Worm (Caenorhabditis elegans): Measurements from ENCODE around the gene ciao-2B.

Gene ciao-2B

ce11 chrIII:13462138-13462634 is 22.8 kb upstream of the ciao-2B start, which contains the start of the genes abcf-2 and T27E9.2:
abcf-2 (minus strand) TSS chrIII:13462238.
T27E9.2 (minus strand) TSS chrIII:13462584.
- TF ChIP-seq nhr-23 (tag; optimal IDR thresholded peaks at IDR 0.05) (no peak), ZK546.5 (tag; optimal IDR thresholded peaks at IDR 0.05) (no peak), nhr-129 (tag; optimal IDR thresholded peaks at IDR 0.05) (no peak), gmeb-1 (tag; optimal IDR thresholded peaks at IDR 0.05) (no peak), alr-1 (tag; optimal IDR thresholded peaks at IDR 0.05) (no peak), nhr-237 (tag; optimal IDR thresholded peaks at IDR 0.05) (no peak), sma-3 (GFP tag; optimal IDR thresholded peaks at IDR 0.05) (no peak), unc-62 (GFP tag; optimal IDR thresholded peaks at IDR 0.05) (no peak), nhr-25 (tag; optimal IDR thresholded peaks at IDR 0.05) (no peak), egl-27 (tag; optimal IDR thresholded peaks at IDR 0.05) (no peak), nhr-77 (tag; optimal IDR thresholded peaks at IDR 0.05) (no peak), lin-13 (GFP tag; optimal IDR thresholded peaks at IDR 0.05) (no peak), nhr-10 (tag; optimal IDR thresholded peaks at IDR 0.05) (no peak), ceh-16 (tag; optimal IDR thresholded peaks at IDR 0.05) (no peak), Y55F3AM.14 (GFP tag; optimal IDR thresholded peaks at IDR 0.05) (no peak), ztf-11 (tag; optimal IDR thresholded peaks at IDR 0.05) (no peak), mab-5 (tag; optimal IDR thresholded peaks at IDR 0.05) (no peak)

ce11 chrIII:13461535-13461934 is 22.2 kb upstream of the ciao-2B start:
- TF ChIP-seq unc-39 (tag; optimal IDR thresholded peaks at IDR 0.05) = no peak
- no peak for TF ChIP-seq ama-1 (optimal IDR thresholded peaks at IDR 0.05)
- TF ChIP-seq gmeb-1 (tag; optimal IDR thresholded peaks at IDR 0.05) = no peak
- no peak for TF ChIP-seq peb-1 (tag; optimal IDR thresholded peaks at IDR 0.05)
- no peak for TF ChIP-seq sma-3 (GFP tag; optimal IDR thresholded peaks at IDR 0.05)
- TF ChIP-seq mdl-1 (tag; optimal IDR thresholded peaks at IDR 0.05) = no peak
- TF ChIP-seq mbf-1 (tag; optimal IDR thresholded peaks at IDR 0.05) = no peak
- no peak for TF ChIP-seq snpc-4 (tag; optimal IDR thresholded peaks at IDR 0.05)

DNA sequence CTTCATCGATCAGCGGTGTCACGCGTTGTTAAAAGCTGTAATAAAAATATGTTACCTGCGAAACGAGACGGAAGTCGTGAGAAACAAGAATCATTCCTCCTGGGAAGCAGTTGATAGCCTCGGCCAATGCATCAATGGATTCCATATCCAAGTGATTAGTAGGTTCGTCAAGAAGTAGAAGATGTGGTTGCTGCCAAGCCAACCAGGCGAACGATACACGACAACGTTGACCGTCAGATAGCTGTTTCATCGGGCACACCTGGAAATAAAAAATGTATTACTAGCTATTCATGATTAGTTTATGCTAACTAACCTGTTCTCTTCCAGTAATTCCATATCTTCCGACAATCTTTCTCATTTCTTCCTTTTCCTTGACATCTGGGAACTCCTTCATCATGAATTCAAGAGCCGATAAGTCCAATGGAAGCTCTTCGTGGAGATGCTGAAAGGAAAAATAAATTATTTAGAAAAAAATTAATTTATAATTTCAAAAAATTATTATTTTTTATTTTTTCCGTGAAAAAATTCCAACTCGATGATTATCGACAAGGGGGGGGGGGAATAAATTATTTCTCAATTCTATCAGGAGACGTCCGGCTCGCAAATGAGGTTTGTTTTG is 19.7 kb upstream of the ciao-2B start, which contains the start of gene tag-164:
TSS of gene tag-164 (plus strand) at position 569 of the 619 bp plus-strand sequence.
- TF ChIP-seq blmp-1 (tag; optimal IDR thresholded peaks at IDR 0.05; ENCODE audit: insufficient read depth) = no peak
- TF ChIP-seq egl-27 (tag; optimal IDR thresholded peaks at IDR 0.05) = no peak
- no peak for TF ChIP-seq lin-39 (tag; optimal IDR thresholded peaks at IDR 0.05)

ce11 chrIII:13457305-13457704 is 18.0 kb upstream of the ciao-2B start:
- peak; percentile 1 for TF ChIP-seq ama-1 (optimal IDR thresholded peaks at IDR 0.05)
- TF ChIP-seq sma-3 (GFP tag; optimal IDR thresholded peaks at IDR 0.05) = no peak

DNA sequence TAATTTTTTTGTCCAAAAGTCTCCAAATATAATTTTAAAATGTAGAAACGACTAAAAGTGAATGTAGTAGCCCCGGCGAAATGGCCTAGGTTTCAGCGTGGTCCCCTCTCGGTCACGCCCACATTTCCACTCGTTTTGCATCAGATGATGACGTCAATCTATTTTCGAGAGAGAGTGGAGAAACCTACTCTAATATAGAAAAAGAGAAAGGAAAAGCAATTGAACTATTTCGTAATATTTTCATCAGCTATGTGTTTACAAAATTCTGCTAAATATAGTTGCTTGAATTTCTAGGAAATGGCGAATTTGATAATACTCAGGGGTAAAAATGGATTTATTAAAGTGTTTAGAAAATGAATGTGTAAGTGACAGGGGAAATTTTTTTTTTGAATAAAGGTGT is 16.5 kb upstream of the ciao-2B start:
- TF ChIP-seq dmd-4 (tag; optimal IDR thresholded peaks at IDR 0.05) = no peak
- no peak for TF ChIP-seq lin-39 (tag; optimal IDR thresholded peaks at IDR 0.05)
- TF ChIP-seq ztf-11 (tag; optimal IDR thresholded peaks at IDR 0.05) = no peak
- TF ChIP-seq aly-2 (tag; optimal IDR thresholded peaks at IDR 0.05) = no peak
- TF ChIP-seq peb-1 (tag; optimal IDR thresholded peaks at IDR 0.05) = no peak
- TF ChIP-seq ztf-4 (tag; optimal IDR thresholded peaks at IDR 0.05) = no peak
- TF ChIP-seq C34F6.9 (tag; optimal IDR thresholded peaks at IDR 0.05) = peak; percentile 73
- TF ChIP-seq nhr-21 (tag; optimal IDR thresholded peaks at IDR 0.05) = no peak
- TF ChIP-seq zag-1 (tag; optimal IDR thresholded peaks at IDR 0.05) = peak; percentile 1
- no peak for TF ChIP-seq egl-27 (tag; optimal IDR thresholded peaks at IDR 0.05)
- peak in 1 of 2 experiments; percentile 64 for TF ChIP-seq lsy-2 (tag; optimal IDR thresholded peaks at IDR 0.05)
- TF ChIP-seq nhr-11 (tag; optimal IDR thresholded peaks at IDR 0.05) = no peak
- TF ChIP-seq Y55F3AM.14 (GFP tag; optimal IDR thresholded peaks at IDR 0.05) = no peak
- no peak for TF ChIP-seq nhr-237 (tag; optimal IDR thresholded peaks at IDR 0.05)
- TF ChIP-seq blmp-1 (tag; optimal IDR thresholded peaks at IDR 0.05; ENCODE audit: insufficient read depth) = no peak
- no peak for TF ChIP-seq R02D3.7 (tag; optimal IDR thresholded peaks at IDR 0.05)
- no peak for TF ChIP-seq sma-3 (GFP tag; optimal IDR thresholded peaks at IDR 0.05)
- TF ChIP-seq ama-1 (optimal IDR thresholded peaks at IDR 0.05) = no peak
- TF ChIP-seq F13H6.1 (tag; optimal IDR thresholded peaks at IDR 0.05) = no peak
- no peak for TF ChIP-seq elt-3 (tag; optimal IDR thresholded peaks at IDR 0.05)
- no peak for TF ChIP-seq lin-11 (tag; optimal IDR thresholded peaks at IDR 0.05)
- no peak for TF ChIP-seq ceh-16 (tag; optimal IDR thresholded peaks at IDR 0.05)
- peak; percentile 66 for TF ChIP-seq crh-2 (tag; optimal IDR thresholded peaks at IDR 0.05)
- TF ChIP-seq unc-39 (tag; optimal IDR thresholded peaks at IDR 0.05) = no peak
- no peak for TF ChIP-seq ceh-82 (tag; optimal IDR thresholded peaks at IDR 0.05)
- TF ChIP-seq fos-1 (tag; optimal IDR thresholded peaks at IDR 0.05) = no peak
- TF ChIP-seq nhr-10 (tag; optimal IDR thresholded peaks at IDR 0.05) = no peak
- TF ChIP-seq lin-13 (GFP tag; optimal IDR thresholded peaks at IDR 0.05) = peak; percentile 53
- TF ChIP-seq mab-5 (tag; optimal IDR thresholded peaks at IDR 0.05) = no peak
- TF ChIP-seq nhr-25 (tag; optimal IDR thresholded peaks at IDR 0.05) = no peak
- TF ChIP-seq skn-1 (tag; optimal IDR thresholded peaks at IDR 0.05) = no peak
- no peak for TF ChIP-seq nhr-77 (tag; optimal IDR thresholded peaks at IDR 0.05)
- no peak for TF ChIP-seq sem-4 (tag; optimal IDR thresholded peaks at IDR 0.05)
- peak; percentile 73 for TF ChIP-seq nhr-129 (tag; optimal IDR thresholded peaks at IDR 0.05)
- TF ChIP-seq alr-1 (tag; optimal IDR thresholded peaks at IDR 0.05) = no peak
- TF ChIP-seq elt-1 (tag; optimal IDR thresholded peaks at IDR 0.05) = no peak
- no peak for TF ChIP-seq mdl-1 (tag; optimal IDR thresholded peaks at IDR 0.05)

Measured in whole organism, L2 larva.